Worm (Caenorhabditis elegans) whole organism, L4 larva: ENCODE measurements around the gene W06G6.20.

ENCODE experiments used
- ZK546.5 ChIP-seq, 2 experiments: sonication (generic microtip); optimal IDR thresholded peaks; 2 replicates each; lab custom pipeline; 2017; ENCODE audit warnings: missing biosample characterization in 2 of 2, missing genetic modification characterization in 2 of 2
- lim-7 ChIP-seq: fragments of 200-800 bp; sonication (Bioruptor generic); IDR thresholded peaks from 2 replicates; pipeline ENCODE4 v1.3.6; 2022; ENCODE audit warnings: missing genetic modification characterization, missing compliant biosample characterization
- nhr-11 ChIP-seq: fragments of 150-350 bp; optimal IDR thresholded peaks from 2 replicates; lab custom pipeline; 2014; ENCODE audit warnings: missing biosample characterization, missing genetic modification characterization

- TF ChIP-seq nhr-11 (tag; lab: Kevin White, UChicago) (no peak), ZK546.5 (tag; optimal IDR thresholded peaks at IDR 0.05; lab: Kevin White, UChicago) (no peak), lim-7 (GFP tag; lab: Robert Waterston, UW) (no peak)
Observed at ce11 chrV:16608478-16608877, 39.7 kb downstream of the W06G6.20 start.
